Fruit fly (Drosophila melanogaster): ENCODE data around the gene SmydA-9.

SmydA-9 gene

DNA sequence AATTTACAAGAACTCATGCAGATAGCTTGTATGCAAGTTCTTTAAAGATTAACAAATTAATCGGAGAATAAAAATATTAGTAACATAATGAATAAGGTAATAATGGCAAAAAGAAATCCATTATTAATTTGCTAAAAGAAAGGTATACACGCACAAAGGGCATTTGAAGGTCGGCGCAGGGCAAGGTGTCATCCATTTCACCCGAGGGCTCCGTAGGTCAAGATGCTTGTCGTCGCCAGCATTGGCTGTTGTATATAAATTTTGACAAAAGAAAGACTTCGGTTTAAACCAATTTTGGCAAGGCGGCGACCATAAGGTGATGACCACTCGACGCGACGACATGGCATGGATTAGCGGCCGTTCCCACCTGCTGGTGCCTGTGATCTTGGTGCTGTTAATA is 14.4 kb upstream of the SmydA-9 start, which contains the start of gene CG15370:
Gene CG15370, plus strand, starts transcription at position 301 of the 400 bp plus-strand sequence.
- TF ChIP-seq rn (GFP tag; IDR thresholded peaks at IDR 0.05) = no peak
- TF ChIP-seq CG17806 (tag; optimal IDR thresholded peaks at IDR 0.05) = no peak
- TF ChIP-seq Pif1B (GFP tag; optimal IDR thresholded peaks at IDR 0.05) = no peak
- TF ChIP-seq CG14655 (GFP tag; optimal IDR thresholded peaks at IDR 0.05) = no peak

DNA sequence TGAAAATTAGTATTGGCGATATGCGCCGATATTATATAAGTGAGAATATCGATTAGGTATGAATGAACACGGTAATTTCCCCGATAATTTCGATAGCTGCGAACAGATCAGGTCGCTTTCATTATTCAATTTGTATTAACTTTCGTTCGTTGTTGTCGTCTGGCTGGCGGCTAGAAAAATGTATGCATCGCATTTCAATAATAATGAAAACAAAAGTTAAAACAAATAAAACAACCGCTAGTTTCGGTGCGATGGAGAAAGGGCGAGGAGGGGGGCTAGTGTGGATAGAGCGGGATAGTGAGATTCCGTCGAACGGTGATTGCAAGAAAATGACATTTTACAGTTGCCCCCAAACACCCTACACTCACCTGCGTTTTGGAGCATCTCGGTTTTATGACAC is 13.7 kb upstream of the SmydA-9 start:
- TF ChIP-seq CG8301 (tag; optimal IDR thresholded peaks at IDR 0.05) = no peak
- TF ChIP-seq CG4496 (GFP tag; IDR thresholded peaks at IDR 0.05) = 0 out of 3 replicates have a peak, but pooled peaks have one; percentile 20
- no peak for TF ChIP-seq CG14655 (GFP tag; optimal IDR thresholded peaks at IDR 0.05)
- no peak for TF ChIP-seq D1 (tag; optimal IDR thresholded peaks at IDR 0.05)

DNA sequence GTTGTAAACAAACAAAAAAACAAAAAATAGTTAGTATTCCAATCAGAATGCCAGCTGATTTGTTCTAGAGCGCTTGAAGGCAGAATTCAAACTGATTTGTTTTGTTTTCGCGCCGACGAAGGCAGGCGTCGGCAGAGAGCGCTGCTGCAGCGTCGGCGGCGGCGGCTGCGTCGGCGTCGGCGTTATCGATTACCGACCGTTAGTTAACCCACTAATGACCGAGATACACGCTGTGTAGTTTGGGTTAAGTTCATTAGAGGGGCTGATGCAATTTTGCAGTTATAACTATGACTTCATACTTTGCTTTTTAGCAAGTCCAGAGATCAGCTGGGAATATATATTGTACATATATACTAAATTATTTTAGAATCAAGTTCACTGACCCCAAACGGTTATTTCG is 12.5 kb upstream of the SmydA-9 start, which contains the start of gene t:
Gene t, minus strand, starts transcription at position 76 of the 400 bp plus-strand sequence.
- no peak for TF ChIP-seq Pif1A (GFP tag; optimal IDR thresholded peaks at IDR 0.05)
- peak; percentile 31; the same call in 1 of the 2 replicates for TF ChIP-seq Ets98B (GFP tag; IDR thresholded peaks at IDR 0.05)
- peak; percentile 26 for TF ChIP-seq CG14655 (GFP tag; optimal IDR thresholded peaks at IDR 0.05)

DNA sequence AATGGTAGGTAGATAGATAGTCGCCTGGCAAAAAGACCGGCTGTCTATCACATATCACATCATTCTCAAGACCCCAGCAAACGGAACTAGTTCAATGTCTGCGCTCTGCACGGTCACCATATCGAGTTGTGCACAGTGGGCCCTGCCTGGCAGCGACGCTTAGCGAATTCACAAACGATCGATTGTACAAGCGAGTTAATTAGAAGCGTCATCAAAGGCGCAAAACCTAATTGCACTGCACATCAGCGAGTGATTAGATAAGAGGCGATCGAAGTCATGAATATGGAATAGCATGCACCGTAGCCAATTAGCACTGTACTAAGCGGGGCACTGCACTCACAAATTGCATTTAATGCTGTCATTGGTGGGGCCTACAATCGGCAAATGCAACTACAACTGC is 9.7 kb upstream of the SmydA-9 start:
- TF ChIP-seq CG17806 (tag; optimal IDR thresholded peaks at IDR 0.05) (no peak), CG12605 (GFP tag; IDR thresholded peaks at IDR 0.05) (peak; percentile 34; the same call in 1 of the 2 replicates), CG8159 (tag; optimal IDR thresholded peaks at IDR 0.05) (no peak), D1 (tag; optimal IDR thresholded peaks at IDR 0.05) (no peak), Ets98B (GFP tag; IDR thresholded peaks at IDR 0.05) (peak; percentile 79), CG8301 (tag; optimal IDR thresholded peaks at IDR 0.05) (peak; percentile 44), CG34367 (tag; optimal IDR thresholded peaks at IDR 0.05) (no peak), Pif1A (GFP tag; optimal IDR thresholded peaks at IDR 0.05) (no peak), CG9948 (tag; optimal IDR thresholded peaks at IDR 0.05) (peak; percentile 16), CG14655 (GFP tag; optimal IDR thresholded peaks at IDR 0.05) (peak; percentile 60), CG15710 (tag; optimal IDR thresholded peaks at IDR 0.05) (no peak), CG10348 (GFP tag; IDR thresholded peaks at IDR 0.05) (peak; percentile 66), CG32121 (GFP tag; IDR thresholded peaks at IDR 0.05) (peak; percentile 75), fd96Ca (GFP tag; IDR thresholded peaks at IDR 0.05) (peak; percentile 78; the same call in 2 of the 3 replicates), CG13204 (GFP tag; optimal IDR thresholded peaks at IDR 0.05) (no peak), Pif1B (GFP tag; optimal IDR thresholded peaks at IDR 0.05) (no peak), Snoo (tag; optimal IDR thresholded peaks at IDR 0.05) (no peak), CG4496 (GFP tag; IDR thresholded peaks at IDR 0.05) (peak; percentile 83), rn (GFP tag; IDR thresholded peaks at IDR 0.05) (no peak)

DNA sequence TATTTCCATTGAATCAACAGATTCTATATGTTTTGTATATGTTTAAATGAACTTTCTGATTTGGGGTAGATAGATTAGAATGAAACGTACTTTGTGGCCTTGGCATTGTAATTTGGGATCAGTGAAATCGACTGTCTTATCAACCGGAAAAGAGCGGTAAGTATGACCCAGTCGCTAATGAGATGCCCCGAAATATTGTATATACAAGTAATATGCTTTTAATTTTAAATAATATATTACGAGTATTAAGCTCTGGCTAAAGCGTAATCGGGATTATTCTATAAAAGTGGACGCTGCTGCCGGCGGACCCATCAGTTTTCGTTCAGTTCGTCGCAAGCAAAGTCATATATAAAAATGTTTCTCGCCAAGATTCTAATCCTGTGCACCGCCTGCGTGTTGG is 5.9 kb upstream of the SmydA-9 start, which contains the start of gene CG15369:
Gene CG15369, plus strand, starts transcription at position 301 of the 400 bp plus-strand sequence.
- TF ChIP-seq EcR (GFP tag; optimal IDR thresholded peaks at IDR 0.05) (no peak), CG8301 (tag; optimal IDR thresholded peaks at IDR 0.05) (no peak), CG8159 (tag; optimal IDR thresholded peaks at IDR 0.05) (no peak), CG15710 (tag; optimal IDR thresholded peaks at IDR 0.05) (no peak), CG10348 (GFP tag; IDR thresholded peaks at IDR 0.05) (no peak), fd96Ca (GFP tag; IDR thresholded peaks at IDR 0.05) (no peak), rn (GFP tag; IDR thresholded peaks at IDR 0.05) (no peak), CG17806 (tag; optimal IDR thresholded peaks at IDR 0.05) (no peak), CG4496 (GFP tag; IDR thresholded peaks at IDR 0.05) (no peak), Ets98B (GFP tag; IDR thresholded peaks at IDR 0.05) (no peak), CG12605 (GFP tag; IDR thresholded peaks at IDR 0.05) (no peak), Snoo (tag; optimal IDR thresholded peaks at IDR 0.05) (no peak), gl (tag; optimal IDR thresholded peaks at IDR 0.05) (no peak), CG9948 (tag; optimal IDR thresholded peaks at IDR 0.05) (no peak), CG32121 (GFP tag; IDR thresholded peaks at IDR 0.05) (no peak)

DNA sequence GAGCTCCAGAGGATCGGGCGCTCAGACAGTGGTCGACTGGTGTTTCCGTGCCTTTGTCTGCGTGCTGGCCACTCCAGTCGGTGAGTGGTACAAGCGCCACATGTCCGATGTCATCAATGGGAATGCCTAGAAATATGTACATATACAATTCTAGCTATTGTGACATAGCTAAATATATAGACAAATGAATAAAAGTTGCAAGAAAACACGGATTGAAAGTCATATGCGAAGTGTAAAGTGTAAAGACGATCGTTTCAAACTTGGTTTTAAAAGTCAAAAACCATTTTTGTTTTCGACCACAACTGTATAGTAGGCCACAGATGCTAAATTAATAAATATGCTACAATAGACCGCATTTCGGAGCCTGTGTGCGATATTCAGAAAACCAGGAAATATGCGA is 4.8 kb upstream of the SmydA-9 start, which contains the start of gene CG15368:
Gene CG15368, plus strand, starts transcription at position 301 of the 400 bp plus-strand sequence.
- no peak for TF ChIP-seq CG8159 (tag; optimal IDR thresholded peaks at IDR 0.05)
- no peak for TF ChIP-seq CG17806 (tag; optimal IDR thresholded peaks at IDR 0.05)
- TF ChIP-seq CG10348 (GFP tag; IDR thresholded peaks at IDR 0.05) = no peak
- TF ChIP-seq CG15710 (tag; optimal IDR thresholded peaks at IDR 0.05) = no peak
- no peak for TF ChIP-seq CG14655 (GFP tag; optimal IDR thresholded peaks at IDR 0.05)
- no peak for TF ChIP-seq CG8301 (tag; optimal IDR thresholded peaks at IDR 0.05)
- TF ChIP-seq CG34367 (tag; optimal IDR thresholded peaks at IDR 0.05) = no peak
- no peak for TF ChIP-seq fd96Ca (GFP tag; IDR thresholded peaks at IDR 0.05)
- no peak for TF ChIP-seq CG4496 (GFP tag; IDR thresholded peaks at IDR 0.05)

DNA sequence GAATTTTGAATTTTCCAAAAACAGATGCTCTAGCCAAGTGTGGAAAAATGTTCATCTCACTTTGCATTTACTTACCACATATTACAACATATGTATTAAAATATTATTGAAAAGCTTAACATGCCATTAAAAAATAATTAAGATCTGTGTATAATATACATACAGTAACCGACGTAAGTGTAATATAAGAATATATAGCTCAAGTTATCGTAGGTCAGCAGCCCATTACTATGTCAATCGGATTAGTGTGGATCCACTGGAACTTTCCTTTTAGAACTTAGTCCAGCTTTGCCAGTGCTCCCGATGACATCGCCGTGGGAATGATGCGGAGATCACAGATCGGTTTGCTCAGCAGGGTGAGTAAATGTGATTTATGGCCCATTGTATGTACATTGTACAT is 3.9 kb upstream of the SmydA-9 start, which contains the start of gene Obp8a:
Gene Obp8a, plus strand, starts transcription at position 301 of the 400 bp plus-strand sequence.
- no peak for TF ChIP-seq CG13204 (GFP tag; optimal IDR thresholded peaks at IDR 0.05)
- TF ChIP-seq Pif1B (GFP tag; optimal IDR thresholded peaks at IDR 0.05) = no peak
- TF ChIP-seq CG12605 (GFP tag; IDR thresholded peaks at IDR 0.05) = no peak
- TF ChIP-seq CG34367 (tag; optimal IDR thresholded peaks at IDR 0.05) = no peak
- TF ChIP-seq Pif1A (GFP tag; optimal IDR thresholded peaks at IDR 0.05) = no peak
- TF ChIP-seq CG4496 (GFP tag; IDR thresholded peaks at IDR 0.05) = no peak

Data from whole organism, pupa.